Worm (Caenorhabditis elegans) whole organism, L3 larva: ENCODE measurements around the gene C49F5.5.

Experiments
- ZK546.5 ChIP-seq: sonication (generic microtip); optimal IDR thresholded peaks from 2 replicates; lab custom pipeline; 2017; ENCODE audit warnings: missing biosample characterization, missing genetic modification characterization
- aly-2 ChIP-seq: fragments of 150-350 bp; optimal IDR thresholded peaks from 2 replicates; lab custom pipeline; 2014; ENCODE audit warnings: missing biosample characterization, missing genetic modification characterization
- ama-1 ChIP-seq: fragments of 150-350 bp; optimal IDR thresholded peaks from 2 replicates; lab custom pipeline; 2018
- ceh-16 ChIP-seq: sonication (generic microtip); optimal IDR thresholded peaks from 2 replicates; lab custom pipeline; 2017; ENCODE audit warnings: missing biosample characterization, missing genetic modification characterization
- ceh-28 ChIP-seq: fragments of 150-350 bp; optimal IDR thresholded peaks from 2 replicates; lab custom pipeline; 2014; ENCODE audit warnings: missing biosample characterization, missing genetic modification reagents, missing genetic modification characterization
- ceh-82 ChIP-seq: fragments of 150-350 bp; optimal IDR thresholded peaks from 2 replicates; lab custom pipeline; 2014; ENCODE audit warnings: missing biosample characterization, missing genetic modification characterization
- ceh-9 ChIP-seq: sonication (generic microtip); optimal IDR thresholded peaks from 2 replicates; lab custom pipeline; 2018; ENCODE audit warnings: missing biosample characterization, missing genetic modification characterization
- daf-12 ChIP-seq: fragments of 150-350 bp; optimal IDR thresholded peaks from 2 replicates; lab custom pipeline; 2014; ENCODE audit warnings: missing biosample characterization, missing genetic modification reagents, missing genetic modification characterization
- egl-27 ChIP-seq: sonication (generic microtip); optimal IDR thresholded peaks from 4 replicates; lab custom pipeline; 2017; ENCODE audit warnings: missing biosample characterization, missing genetic modification reagents, missing genetic modification characterization
- elt-1 ChIP-seq: fragments of 150-350 bp; optimal IDR thresholded peaks from 2 replicates; lab custom pipeline; 2014; ENCODE audit warnings: missing biosample characterization, missing genetic modification characterization
- elt-2 ChIP-seq: sonication (generic microtip); optimal IDR thresholded peaks from 2 replicates; lab custom pipeline; 2016; ENCODE audit warnings: missing genetic modification reagents, mild to moderate bottlenecking, missing genetic modification characterization, missing compliant biosample characterization
- elt-3 ChIP-seq, 3 experiments: fragments of 150-350 bp in 1 of 3; sonication (generic microtip) in 2 of 3; optimal IDR thresholded peaks; 2 replicates in 2 of 3; 4 replicates in 1 of 3; lab custom pipeline; 2014 to 2017; ENCODE audit warnings: missing biosample characterization in 3 of 3, missing genetic modification characterization in 3 of 3
- eor-1 ChIP-seq, 2 experiments: fragments of 150-350 bp; optimal IDR thresholded peaks; 2 replicates each; lab custom pipeline; 2014 to 2018; ENCODE audit warnings: missing biosample characterization in 2 of 2, missing genetic modification characterization in 2 of 2
- fkh-10 ChIP-seq: sonication (generic microtip); optimal IDR thresholded peaks from 2 replicates; lab custom pipeline; 2017; ENCODE audit warnings: missing biosample characterization, missing genetic modification reagents, missing genetic modification characterization
- fkh-2 ChIP-seq: fragments of 150-350 bp; optimal IDR thresholded peaks from 2 replicates; lab custom pipeline; 2014; ENCODE audit warnings: missing biosample characterization, missing genetic modification reagents, missing genetic modification characterization
- fos-1 ChIP-seq: fragments of 150-350 bp; optimal IDR thresholded peaks from 2 replicates; lab custom pipeline; 2014; ENCODE audit warnings: missing biosample characterization, missing genetic modification characterization
- hmg-11 ChIP-seq: sonication (generic microtip); optimal IDR thresholded peaks from 2 replicates; lab custom pipeline; 2016; ENCODE audit warnings: missing genetic modification characterization, missing compliant biosample characterization
- jun-1 ChIP-seq: fragments of 150-350 bp; optimal IDR thresholded peaks from 2 replicates; lab custom pipeline; 2014; ENCODE audit warnings: missing biosample characterization, missing genetic modification reagents, missing genetic modification characterization
- lin-15B ChIP-seq: fragments of 150-350 bp; optimal IDR thresholded peaks from 2 replicates; lab custom pipeline; 2014; ENCODE audit warnings: missing biosample characterization, missing genetic modification characterization
- lin-39 ChIP-seq: fragments of 150-350 bp; optimal IDR thresholded peaks from 2 replicates; lab custom pipeline; 2018; ENCODE audit warnings: missing biosample characterization, missing genetic modification reagents, missing genetic modification characterization
- lsy-12 ChIP-seq: sonication (generic microtip); optimal IDR thresholded peaks from 2 replicates; lab custom pipeline; 2016; ENCODE audit warnings: mild to moderate bottlenecking, missing genetic modification characterization, missing compliant biosample characterization
- nfya-1 ChIP-seq: sonication (generic microtip); optimal IDR thresholded peaks from 2 replicates; lab custom pipeline; 2017; ENCODE audit warnings: missing genetic modification characterization, mild to moderate bottlenecking, missing compliant biosample characterization, antibody characterized with exemption, moderate library complexity; ENCODE audit not compliant: insufficient read depth
- nhr-11 ChIP-seq: fragments of 150-350 bp; optimal IDR thresholded peaks from 2 replicates; lab custom pipeline; 2014; ENCODE audit warnings: missing biosample characterization, missing genetic modification characterization
- nhr-12 ChIP-seq: fragments of 150-350 bp; optimal IDR thresholded peaks from 2 replicates; lab custom pipeline; 2014; ENCODE audit warnings: missing biosample characterization, missing genetic modification characterization
- nhr-23 ChIP-seq: fragments of 150-350 bp; optimal IDR thresholded peaks from 2 replicates; lab custom pipeline; 2014; ENCODE audit warnings: missing biosample characterization, missing genetic modification reagents, missing genetic modification characterization
- nhr-25 ChIP-seq: sonication (generic microtip); optimal IDR thresholded peaks from 2 replicates; lab custom pipeline; 2017; ENCODE audit warnings: missing biosample characterization, missing genetic modification characterization
- nhr-77 ChIP-seq: fragments of 150-350 bp; optimal IDR thresholded peaks from 2 replicates; lab custom pipeline; 2014; ENCODE audit warnings: missing biosample characterization, missing genetic modification characterization
- pqm-1 ChIP-seq: fragments of 150-350 bp; optimal IDR thresholded peaks from 2 replicates; lab custom pipeline; 2017; ENCODE audit warnings: missing biosample characterization, missing genetic modification characterization, inconsistent platforms
- sea-2 ChIP-seq: fragments of 150-350 bp; sonication (generic microtip); optimal IDR thresholded peaks from 4 replicates; lab custom pipeline; 2014; ENCODE audit warnings: missing biosample characterization, missing genetic modification reagents, missing genetic modification characterization
- skn-1 ChIP-seq: fragments of 150-350 bp; optimal IDR thresholded peaks from 2 replicates; lab custom pipeline; 2014; ENCODE audit warnings: missing biosample characterization, missing genetic modification characterization
- tbx-2 ChIP-seq: sonication (generic microtip); optimal IDR thresholded peaks from 2 replicates; lab custom pipeline; 2016; ENCODE audit warnings: mild to moderate bottlenecking, missing genetic modification characterization, missing compliant biosample characterization
- unc-62 ChIP-seq: fragments of 150-350 bp; sonication (generic microtip); optimal IDR thresholded peaks from 4 replicates; lab custom pipeline; 2014; ENCODE audit warnings: missing biosample characterization, missing genetic modification reagents, missing genetic modification characterization
- zag-1 ChIP-seq: fragments of 150-350 bp; optimal IDR thresholded peaks from 2 replicates; lab custom pipeline; 2014; ENCODE audit warnings: missing biosample characterization, missing genetic modification characterization
- ztf-11 ChIP-seq: fragments of 150-350 bp; optimal IDR thresholded peaks from 2 replicates; lab custom pipeline; 2014; ENCODE audit warnings: missing biosample characterization, missing genetic modification characterization
- ztf-4 ChIP-seq: fragments of 150-350 bp; optimal IDR thresholded peaks from 2 replicates; lab custom pipeline; 2014; ENCODE audit warnings: missing biosample characterization, missing genetic modification characterization

The C49F5.5 gene

ce11 chrX:11969085-11969484, 16.9 kb upstream of the C49F5.5 start:
- TF ChIP-seq elt-2 (tag; lab: Kevin White, UChicago) (no peak), ztf-4 (no peak), fkh-10 (GFP tag; lab: Kevin White, UChicago) (no peak), nhr-23 (tag; lab: Kevin White, UChicago) (no peak), lin-39 (tag; lab: Kevin White, UChicago) (no peak), skn-1 (no peak), lsy-12 (tag; lab: Kevin White, UChicago) (no peak), pqm-1 (no peak), nhr-25 (tag; lab: Kevin White, UChicago) (no peak), ceh-28 (tag; lab: Kevin White, UChicago) (no peak), fos-1 (tag; lab: Kevin White, UChicago) (no peak), daf-12 (no peak)

- no peak for TF ChIP-seq egl-27 (tag; lab: Kevin White, UChicago)
- TF ChIP-seq fkh-10 (GFP tag; lab: Kevin White, UChicago): no peak
- TF ChIP-seq pqm-1: peak; percentile 37
- TF ChIP-seq nhr-77 (tag; lab: Kevin White, UChicago): no peak
- no peak for TF ChIP-seq sea-2 (GFP tag; lab: Kevin White, UChicago)
- no peak for TF ChIP-seq ceh-9 (tag; lab: Kevin White, UChicago)
- no peak for TF ChIP-seq ceh-82 (tag; lab: Kevin White, UChicago)
- TF ChIP-seq hmg-11 (tag; lab: Kevin White, UChicago): no peak
- no peak for TF ChIP-seq lin-15B (tag; lab: Kevin White, UChicago)
- no peak for TF ChIP-seq eor-1 (tag; optimal IDR thresholded peaks at IDR 0.05; lab: Kevin White, UChicago)
- TF ChIP-seq elt-2 (tag; lab: Kevin White, UChicago): peak; percentile 34
- TF ChIP-seq lin-39 (tag; lab: Kevin White, UChicago): no peak
- TF ChIP-seq tbx-2: no peak
- TF ChIP-seq nhr-11 (tag; lab: Kevin White, UChicago): no peak
- no peak for TF ChIP-seq aly-2 (tag; lab: Kevin White, UChicago)
- TF ChIP-seq nhr-25 (tag; lab: Kevin White, UChicago): no peak
- no peak for TF ChIP-seq lsy-12 (tag; lab: Kevin White, UChicago)
Observed at ce11 chrX:11969554-11969953, 16.4 kb upstream of the C49F5.5 start.

- no peak for TF ChIP-seq eor-1 (tag; optimal IDR thresholded peaks at IDR 0.05; lab: Kevin White, UChicago)
- TF ChIP-seq ZK546.5: no peak
- TF ChIP-seq lin-15B (tag; lab: Kevin White, UChicago): no peak
- no peak for TF ChIP-seq elt-2 (tag; lab: Kevin White, UChicago)
- TF ChIP-seq ama-1 (lab: Kevin White, UChicago): peak; percentile 54
- TF ChIP-seq nhr-12 (tag; lab: Kevin White, UChicago): no peak
- TF ChIP-seq nhr-23 (tag; lab: Kevin White, UChicago): no peak
Observed at ce11 chrX:11971323-11971722, 14.7 kb upstream of the C49F5.5 start.

ce11 chrX:11974629-11975085, 11.3 kb upstream of the C49F5.5 start, which contains the start of gene set-6:
TSS of gene set-6 (minus strand) at chrX:11974679.
- TF ChIP-seq ztf-4: no peak
- TF ChIP-seq hmg-11 (tag; lab: Kevin White, UChicago): peak; percentile 23
- peak; percentile 56 for TF ChIP-seq nfya-1 (tag; lab: Kevin White, UChicago)
- TF ChIP-seq fos-1 (tag; lab: Kevin White, UChicago): no peak
- peak; percentile 19 for TF ChIP-seq nhr-23 (tag; lab: Kevin White, UChicago)
- TF ChIP-seq ceh-28 (tag; lab: Kevin White, UChicago): peak; percentile 79
- TF ChIP-seq nhr-25 (tag; lab: Kevin White, UChicago): peak; percentile 24

- TF ChIP-seq elt-3 (tag; optimal IDR thresholded peaks at IDR 0.05; lab: Kevin White, UChicago) (no peak), nhr-25 (tag; lab: Kevin White, UChicago) (no peak), egl-27 (tag; lab: Kevin White, UChicago) (no peak), eor-1 (tag; optimal IDR thresholded peaks at IDR 0.05; lab: Kevin White, UChicago) (no peak)
- TF ChIP-seq, all 47 proteins: peak for 0
Observed at ce11 chrX:11982065-11982464, 3.9 kb upstream of the C49F5.5 start, which contains the start of gene nhr-167. TSS of gene nhr-167 (minus strand) at chrX:11982085.

- TF ChIP-seq ztf-11 (tag; lab: Kevin White, UChicago) (no peak), tbx-2 (no peak), pqm-1 (no peak), nhr-11 (tag; lab: Kevin White, UChicago) (no peak), zag-1 (tag; lab: Kevin White, UChicago) (no peak), ceh-16 (tag; lab: Kevin White, UChicago) (no peak), elt-1 (tag; lab: Kevin White, UChicago) (no peak), fkh-2 (no peak), fkh-10 (GFP tag; lab: Kevin White, UChicago) (no peak), ZK546.5 (no peak), jun-1 (tag; lab: Kevin White, UChicago) (no peak), unc-62 (no peak)
Observed at ce11 chrX:11983576-11984061, 2.4 kb upstream of the C49F5.5 start, which contains the start of gene C49F5.3. TSS of gene C49F5.3 (minus strand) at chrX:11983626.
